Worm (Caenorhabditis elegans) whole organism, late embryonic: ENCODE results near the gene C46C2.6.

Experiments
- C08G9.2 ChIP-seq: sonication (generic microtip); optimal IDR thresholded peaks from 2 replicates; lab custom pipeline; 2016; ENCODE audit warnings: mild to moderate bottlenecking, missing genetic modification characterization, moderate library complexity, missing compliant biosample characterization
- C38D4.7 ChIP-seq: fragments of 200-800 bp; sonication (Bioruptor generic); optimal IDR thresholded peaks from 2 replicates; lab custom pipeline; 2018; ENCODE audit warnings: mild to moderate bottlenecking, missing genetic modification characterization, moderate library complexity, missing compliant biosample characterization
- T23F11.4 ChIP-seq: fragments of 200-800 bp; sonication (Bioruptor generic); optimal IDR thresholded peaks from 2 replicates; lab custom pipeline; 2018; ENCODE audit warnings: mild to moderate bottlenecking, missing genetic modification characterization, missing compliant biosample characterization
- Y22D7AL.16 ChIP-seq: sonication (generic microtip); optimal IDR thresholded peaks from 2 replicates; lab custom pipeline; 2016; ENCODE audit warnings: missing genetic modification characterization, missing compliant biosample characterization
- ceh-14 ChIP-seq: sonication (generic microtip); optimal IDR thresholded peaks from 2 replicates; lab custom pipeline; 2016; ENCODE audit warnings: missing genotype, missing genetic modification characterization, missing compliant biosample characterization
- ceh-19 ChIP-seq: fragments of 200-800 bp; sonication (Bioruptor generic); optimal IDR thresholded peaks from 2 replicates; lab custom pipeline; 2018; ENCODE audit warnings: mild to moderate bottlenecking, missing genetic modification characterization, missing compliant biosample characterization
- ceh-2 ChIP-seq: sonication (generic microtip); optimal IDR thresholded peaks from 2 replicates; lab custom pipeline; 2016; ENCODE audit warnings: missing genotype, missing genetic modification characterization, missing compliant biosample characterization
- ceh-22 ChIP-seq: sonication (generic microtip); optimal IDR thresholded peaks from 2 replicates; lab custom pipeline; 2017; ENCODE audit warnings: missing biosample characterization, missing genetic modification characterization
- ceh-31 ChIP-seq: sonication (generic microtip); optimal IDR thresholded peaks from 2 replicates; lab custom pipeline; 2016; ENCODE audit warnings: missing genetic modification characterization, missing compliant biosample characterization
- ceh-6 ChIP-seq: fragments of 200-800 bp; sonication (Bioruptor generic); optimal IDR thresholded peaks from 2 replicates; lab custom pipeline; 2018; ENCODE audit warnings: mild to moderate bottlenecking, missing genetic modification characterization, missing compliant biosample characterization
- ceh-9 ChIP-seq: sonication (generic microtip); optimal IDR thresholded peaks from 2 replicates; lab custom pipeline; 2016; ENCODE audit warnings: mild to moderate bottlenecking, missing genetic modification characterization, inconsistent platforms, missing compliant biosample characterization
- dmd-4 ChIP-seq: sonication (generic microtip); optimal IDR thresholded peaks from 2 replicates; lab custom pipeline; 2016; ENCODE audit warnings: borderline replicate concordance, missing genetic modification characterization, missing compliant biosample characterization
- elt-2 ChIP-seq: sonication (generic microtip); optimal IDR thresholded peaks from 2 replicates; lab custom pipeline; 2016; ENCODE audit warnings: missing genetic modification reagents, missing genetic modification characterization, missing compliant biosample characterization
- eyg-1 ChIP-seq: sonication (generic microtip); optimal IDR thresholded peaks from 2 replicates; lab custom pipeline; 2016; ENCODE audit warnings: missing genotype, missing genetic modification characterization, missing compliant biosample characterization
- fax-1 ChIP-seq: sonication (generic microtip); optimal IDR thresholded peaks from 2 replicates; lab custom pipeline; 2016; ENCODE audit warnings: missing genotype, missing genetic modification characterization, missing compliant biosample characterization
- fkh-6 ChIP-seq: sonication (generic microtip); optimal IDR thresholded peaks from 2 replicates; lab custom pipeline; 2016; ENCODE audit warnings: missing genetic modification characterization, missing compliant biosample characterization
- gmeb-2 ChIP-seq: sonication (generic microtip); optimal IDR thresholded peaks from 2 replicates; lab custom pipeline; 2016; ENCODE audit warnings: missing genetic modification characterization, inconsistent platforms, missing compliant biosample characterization
- hlh-13 ChIP-seq: fragments of 200-800 bp; sonication (Bioruptor generic); optimal IDR thresholded peaks from 2 replicates; lab custom pipeline; 2018; ENCODE audit warnings: mild to moderate bottlenecking, missing genetic modification characterization, missing compliant biosample characterization
- hlh-15 ChIP-seq: sonication (generic microtip); optimal IDR thresholded peaks from 2 replicates; lab custom pipeline; 2016; ENCODE audit warnings: missing genetic modification characterization, missing compliant biosample characterization
- lim-6 ChIP-seq: sonication (generic microtip); optimal IDR thresholded peaks from 2 replicates; lab custom pipeline; 2016; ENCODE audit warnings: missing genetic modification characterization, missing compliant biosample characterization
- lin-11 ChIP-seq: fragments of 200-800 bp; sonication (Bioruptor generic); optimal IDR thresholded peaks from 2 replicates; lab custom pipeline; 2018; ENCODE audit warnings: mild to moderate bottlenecking, missing genetic modification characterization, missing compliant biosample characterization
- mec-3 ChIP-seq: sonication (generic microtip); optimal IDR thresholded peaks from 2 replicates; lab custom pipeline; 2016; ENCODE audit warnings: borderline replicate concordance, missing genetic modification characterization, missing compliant biosample characterization
- nhr-11 ChIP-seq: fragments of 150-350 bp; optimal IDR thresholded peaks from 2 replicates; lab custom pipeline; 2014; ENCODE audit warnings: missing biosample characterization, missing genetic modification characterization
- odd-2 ChIP-seq: sonication (generic microtip); optimal IDR thresholded peaks from 2 replicates; lab custom pipeline; 2017; ENCODE audit warnings: antibody characterized with exemption, mild to moderate bottlenecking, missing genetic modification characterization, missing compliant biosample characterization
- pha-2 ChIP-seq: sonication (generic microtip); optimal IDR thresholded peaks from 2 replicates; lab custom pipeline; 2017; ENCODE audit warnings: mild to moderate bottlenecking, missing genetic modification characterization, missing compliant biosample characterization
- sdc-2 ChIP-seq: sonication (generic microtip); optimal IDR thresholded peaks from 2 replicates; lab custom pipeline; 2016; ENCODE audit warnings: missing genotype, missing genetic modification characterization, missing compliant biosample characterization
- sox-2 ChIP-seq: fragments of 200-800 bp; sonication (Bioruptor generic); IDR thresholded peaks from 2 replicates; pipeline ENCODE4 v1.3.6; 2022; ENCODE audit warnings: missing genetic modification reagents, missing genetic modification characterization, missing compliant biosample characterization
- syd-9 ChIP-seq: sonication (generic microtip); optimal IDR thresholded peaks from 2 replicates; lab custom pipeline; 2016; ENCODE audit warnings: mild to moderate bottlenecking, missing genetic modification characterization, moderate library complexity, missing compliant biosample characterization
- tbx-7 ChIP-seq: sonication (generic microtip); optimal IDR thresholded peaks from 2 replicates; lab custom pipeline; 2016; ENCODE audit warnings: missing genotype, missing genetic modification characterization, missing compliant biosample characterization
- ttx-3 ChIP-seq: sonication (generic microtip); optimal IDR thresholded peaks from 2 replicates; lab custom pipeline; 2016; ENCODE audit warnings: missing genetic modification reagents, missing genetic modification characterization, missing compliant biosample characterization
- unc-3 ChIP-seq, 2 experiments: fragments of 200-800 bp in 1 of 2; sonication (Bioruptor generic) in 1 of 2; sonication (generic microtip) in 1 of 2; conservative IDR thresholded peaks in 1 of 2; optimal IDR thresholded peaks in 1 of 2; 2 replicates each; pipeline versions ENCODE4 v1.3.6 to Lab custom; 2016 to 2022; ENCODE audit warnings: missing compliant biosample characterization in 2 of 2, missing genetic modification characterization in 2 of 2, missing genetic modification reagents in 1 of 2
- unc-86 ChIP-seq: sonication (generic microtip); optimal IDR thresholded peaks from 2 replicates; lab custom pipeline; 2016; ENCODE audit warnings: missing genetic modification characterization, missing compliant biosample characterization
- zip-5 ChIP-seq: sonication (generic microtip); optimal IDR thresholded peaks from 2 replicates; lab custom pipeline; 2016; ENCODE audit warnings: missing genetic modification characterization, missing compliant biosample characterization
- ztf-16 ChIP-seq: sonication (generic microtip); optimal IDR thresholded peaks from 2 replicates; lab custom pipeline; 2017; ENCODE audit warnings: missing genetic modification characterization, missing compliant biosample characterization

Gene C46C2.6

DNA sequence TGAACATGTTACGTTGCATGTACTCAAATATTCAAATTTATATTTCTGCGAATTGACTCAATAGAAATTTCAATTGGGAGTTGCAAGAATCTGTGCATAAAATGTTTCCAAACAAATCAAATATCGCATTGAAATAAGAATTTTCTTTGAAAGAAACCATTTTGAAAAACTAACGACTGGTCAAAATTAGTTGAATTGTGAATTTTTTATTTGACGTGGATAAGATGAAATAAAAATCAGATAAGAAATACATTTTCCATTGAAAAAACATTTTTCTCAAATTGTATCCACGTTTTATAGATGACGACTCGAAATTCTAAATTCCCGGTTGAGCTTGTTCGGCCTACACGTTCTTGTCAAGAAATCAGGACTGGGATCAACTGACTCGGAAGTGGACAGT lies 12.6 kb downstream of the C46C2.6 start, which contains the start of gene C46C2.3:
TSS of gene C46C2.3 (plus strand) at position 301 of the 400 bp plus-strand sequence.
- TF ChIP-seq C08G9.2 (tag; lab: Kevin White, UChicago) (no peak), pha-2 (no peak), eyg-1 (tag; lab: Kevin White, UChicago) (no peak), C38D4.7 (no peak), dmd-4 (tag; lab: Kevin White, UChicago) (no peak), ceh-19 (GFP tag; lab: Kevin White, UChicago) (no peak), mec-3 (tag; lab: Kevin White, UChicago) (no peak), ceh-6 (GFP tag; lab: Kevin White, UChicago) (no peak), ztf-16 (tag; lab: Kevin White, UChicago) (no peak), ceh-14 (no peak), unc-86 (tag; lab: Kevin White, UChicago) (no peak), ceh-9 (tag; lab: Kevin White, UChicago) (no peak), fkh-6 (tag; lab: Kevin White, UChicago) (no peak), ceh-22 (no peak), T23F11.4 (GFP tag; lab: Kevin White, UChicago) (no peak), Y22D7AL.16 (tag; lab: Kevin White, UChicago) (no peak), odd-2 (tag; lab: Kevin White, UChicago) (no peak), lim-6 (tag; lab: Kevin White, UChicago) (no peak), unc-3 (GFP tag; conservative IDR thresholded peaks at IDR 0.05; lab: Robert Waterston, UW) (no peak), unc-3 (tag; optimal IDR thresholded peaks at IDR 0.05; lab: Kevin White, UChicago) (no peak)

- no peak for TF ChIP-seq fax-1
- TF ChIP-seq zip-5, result no peak
- no peak for TF ChIP-seq Y22D7AL.16 (tag; lab: Kevin White, UChicago)
- TF ChIP-seq syd-9 (tag; lab: Kevin White, UChicago), result no peak
- no peak for TF ChIP-seq unc-86 (tag; lab: Kevin White, UChicago)
- TF ChIP-seq lin-11 (tag; lab: Kevin White, UChicago), result no peak
- no peak for TF ChIP-seq ceh-31
- TF ChIP-seq ceh-19 (GFP tag; lab: Kevin White, UChicago), result no peak
- TF ChIP-seq T23F11.4 (GFP tag; lab: Kevin White, UChicago), result no peak
- no peak for TF ChIP-seq sdc-2
Observed at ce11 chrIV:9227650-9228049, 15.4 kb downstream of the C46C2.6 start.

DNA sequence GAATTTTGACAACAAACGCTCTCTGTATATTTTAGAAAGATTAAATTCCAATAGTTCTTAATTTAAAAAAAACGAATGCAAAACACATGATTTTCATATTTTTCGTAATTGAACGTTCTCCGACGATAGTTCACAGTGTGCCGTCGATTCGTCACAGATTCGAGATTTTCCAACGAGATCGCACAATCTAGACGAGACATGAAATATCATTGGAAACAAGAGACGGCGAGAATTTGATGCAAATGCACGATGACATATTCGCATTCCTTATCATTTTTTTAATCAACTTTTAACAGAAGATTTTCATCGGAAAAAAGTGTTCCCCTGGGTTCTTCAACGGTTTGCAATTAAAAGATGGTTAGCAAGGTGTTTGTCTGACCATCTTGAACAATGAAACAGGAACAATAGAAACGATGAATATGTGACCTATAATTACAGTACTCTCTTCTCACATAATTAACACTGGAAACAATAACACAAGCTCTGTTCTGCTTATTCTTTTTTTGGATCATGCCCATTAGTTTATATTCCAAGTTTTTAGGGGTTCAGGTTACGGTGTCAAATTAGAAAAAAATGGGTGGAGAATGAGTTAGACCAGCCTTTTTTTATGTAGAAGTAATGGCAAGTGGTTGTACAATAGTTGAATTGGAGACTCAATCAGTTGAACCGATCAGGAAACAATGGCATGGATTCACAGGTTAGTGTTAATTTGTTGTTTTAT lies 20.4 kb downstream of the C46C2.6 start, which contains the start of gene Y11D7A.3:
TSS of gene Y11D7A.3 (plus strand) at position 671 of the 721 bp plus-strand sequence.
- TF ChIP-seq ttx-3 (tag; lab: Kevin White, UChicago), result no peak
- TF ChIP-seq sox-2 (GFP tag; lab: Robert Waterston, UW), result peak; percentile 3; the same call in 1 of the 2 replicates

ce11 chrIV:9239151-9239550 lies 26.9 kb downstream of the C46C2.6 start:
- peak; percentile 49 for TF ChIP-seq elt-2 (tag; lab: Kevin White, UChicago)
- no peak for TF ChIP-seq ceh-2 (tag; lab: Kevin White, UChicago)
- TF ChIP-seq nhr-11 (tag; lab: Kevin White, UChicago), result no peak
- no peak for TF ChIP-seq sdc-2
- TF ChIP-seq gmeb-2 (tag; lab: Kevin White, UChicago), result no peak
- TF ChIP-seq tbx-7 (tag; lab: Kevin White, UChicago), result no peak
- no peak for TF ChIP-seq hlh-13 (GFP tag; lab: Kevin White, UChicago)
- TF ChIP-seq hlh-15 (tag; lab: Kevin White, UChicago), result no peak
